Worm (Caenorhabditis elegans) whole organism, early embryonic: ENCODE results near the gene pigb-1.

Experiments
- F13C5.2 ChIP-seq: sonication (generic microtip); optimal IDR thresholded peaks from 2 replicates; lab custom pipeline; 2017; ENCODE audit warnings: mild to moderate bottlenecking, missing genetic modification characterization, inconsistent platforms, missing compliant biosample characterization
- aly-1 ChIP-seq: sonication (generic microtip); optimal IDR thresholded peaks from 2 replicates; lab custom pipeline; 2016; ENCODE audit warnings: missing genetic modification characterization, missing compliant biosample characterization
- ama-1 ChIP-seq: fragments of 150-350 bp; optimal IDR thresholded peaks from 2 replicates; lab custom pipeline; 2014
- flt-1 ChIP-seq: fragments of 200-800 bp; sonication (Bioruptor generic); IDR thresholded peaks from 2 replicates; pipeline ENCODE4 v1.3.6; 2022; ENCODE audit warnings: missing genetic modification characterization, missing compliant biosample characterization
- hmg-4 ChIP-seq: fragments of 200-800 bp; sonication (Bioruptor generic); optimal IDR thresholded peaks from 2 replicates; lab custom pipeline; 2018; ENCODE audit warnings: mild to moderate bottlenecking, missing genetic modification characterization, missing compliant biosample characterization

DNA sequence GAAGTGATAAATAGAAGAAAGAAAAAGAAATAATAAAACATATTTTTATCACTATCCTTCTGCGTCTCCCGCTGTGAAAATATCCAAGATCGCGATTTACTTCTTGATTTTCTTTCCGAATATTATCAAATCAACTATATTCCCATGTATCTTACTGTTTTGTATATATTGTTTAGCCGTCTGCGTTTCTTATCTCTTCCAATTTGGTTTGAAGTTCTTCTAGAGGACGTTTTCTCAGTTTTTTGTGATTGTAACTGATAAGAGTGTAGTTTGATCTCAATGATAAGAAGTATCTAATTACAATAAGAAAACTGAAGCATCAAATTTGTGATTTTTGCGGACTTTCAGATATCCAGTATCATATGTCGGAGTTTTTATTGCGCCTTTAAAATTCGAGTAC lies 32.2 kb downstream of the pigb-1 start:
- TF ChIP-seq hmg-4 (GFP tag; lab: Kevin White, UChicago) (no peak), ama-1 (lab: Kevin White, UChicago) (no peak), F13C5.2 (no peak), aly-1 (tag; lab: Kevin White, UChicago) (no peak), flt-1 (GFP tag; lab: Robert Waterston, UW) (no peak)
